Worm (Caenorhabditis elegans): Measurements from ENCODE around the gene C54C6.11.

ce11 chrIII:3594681-3595080, 46.6 kb downstream of the C54C6.11 start:
- TF ChIP-seq flt-1 (GFP tag; IDR thresholded peaks at IDR 0.05) (no peak), ama-1 (optimal IDR thresholded peaks at IDR 0.05) (no peak), tbx-37 (GFP tag; conservative IDR thresholded peaks at IDR 0.05) (no peak), hnd-1 (tag; optimal IDR thresholded peaks at IDR 0.05) (no peak), sea-1 (GFP tag; conservative IDR thresholded peaks at IDR 0.05) (no peak)

All from whole organism, early embryonic.